Fruit fly (Drosophila melanogaster) whole organism, adult: ENCODE results near the gene Vha16-2.

ENCODE experiments used
- CG11617 ChIP-seq: fragments of 200-800 bp; sonication (Bioruptor generic); optimal IDR thresholded peaks from 2 replicates; lab custom pipeline; 2017; ENCODE audit warnings: mild to moderate bottlenecking, missing biosample characterization, missing genetic modification reagents, missing genetic modification characterization
- CG12768 ChIP-seq: fragments of 200-800 bp; sonication (Bioruptor generic); optimal IDR thresholded peaks from 2 replicates; lab custom pipeline; 2017; ENCODE audit warnings: missing biosample characterization, missing genetic modification characterization, mild to moderate bottlenecking, moderate library complexity, missing genetic modification reagents
- CG14711 ChIP-seq: fragments of 200-800 bp; sonication (Bioruptor generic); optimal IDR thresholded peaks from 2 replicates; lab custom pipeline; 2018; ENCODE audit warnings: missing biosample characterization, mild to moderate bottlenecking, missing genetic modification characterization, moderate library complexity
- CG1620 ChIP-seq: fragments of 200-800 bp; sonication (Bioruptor generic); optimal IDR thresholded peaks from 2 replicates; lab custom pipeline; 2016; ENCODE audit warnings: missing biosample characterization, missing genetic modification characterization
- CG33017 ChIP-seq: fragments of 200-800 bp; sonication (Bioruptor generic); optimal IDR thresholded peaks from 2 replicates; lab custom pipeline; 2018; ENCODE audit warnings: missing biosample characterization, mild to moderate bottlenecking, missing genetic modification characterization, moderate library complexity
- CG5204 ChIP-seq: fragments of 200-800 bp; sonication (Bioruptor generic); optimal IDR thresholded peaks from 2 replicates; lab custom pipeline; 2016; ENCODE audit warnings: missing biosample characterization, missing genetic modification characterization
- CG7045 ChIP-seq: fragments of 200-800 bp; sonication (Bioruptor generic); optimal IDR thresholded peaks from 2 replicates; lab custom pipeline; 2017; ENCODE audit warnings: missing biosample characterization, mild to moderate bottlenecking, missing genetic modification characterization
- CG7101 ChIP-seq: fragments of 200-800 bp; sonication (Bioruptor generic); optimal IDR thresholded peaks from 2 replicates; lab custom pipeline; 2018; ENCODE audit warnings: missing biosample characterization, mild to moderate bottlenecking, missing genetic modification characterization, moderate library complexity
- Clk ChIP-seq: fragments of 200-800 bp; sonication (Bioruptor generic); optimal IDR thresholded peaks from 2 replicates; lab custom pipeline; 2017; ENCODE audit warnings: missing biosample characterization, missing genetic modification characterization
- Crg-1 ChIP-seq: fragments of 200-800 bp; sonication (Bioruptor generic); optimal IDR thresholded peaks from 2 replicates; lab custom pipeline; 2016; ENCODE audit warnings: missing biosample characterization, missing genetic modification characterization
- Hr96 ChIP-seq: fragments of 200-800 bp; sonication (Bioruptor generic); optimal IDR thresholded peaks from 2 replicates; lab custom pipeline; 2016; ENCODE audit warnings: missing biosample characterization, missing genetic modification characterization
- Mnt ChIP-seq: fragments of 200-800 bp; sonication (Bioruptor generic); optimal IDR thresholded peaks from 2 replicates; lab custom pipeline; 2016; ENCODE audit warnings: missing biosample characterization, mild to moderate bottlenecking, missing genetic modification characterization
- bab1 ChIP-seq: fragments of 200-800 bp; sonication (Bioruptor generic); optimal IDR thresholded peaks from 3 replicates; lab custom pipeline; 2019; ENCODE audit warnings: missing biosample characterization, mild to moderate bottlenecking, missing genetic modification characterization, moderate library complexity
- cic ChIP-seq: fragments of 200-800 bp; sonication (Bioruptor generic); optimal IDR thresholded peaks from 2 replicates; lab custom pipeline; 2017; ENCODE audit warnings: missing biosample characterization, mild to moderate bottlenecking, missing genetic modification characterization, moderate library complexity
- cnc ChIP-seq, 2 experiments: fragments of >200 bp; optimal IDR thresholded peaks; 2 replicates each; lab custom pipeline; 2017
- kay ChIP-seq: fragments of 200-800 bp; sonication (Bioruptor generic); peaks from one replicate; lab custom pipeline; 2016; ENCODE audit warnings: missing biosample characterization, missing genetic modification characterization, borderline replicate concordance
- ovo ChIP-seq: fragments of 200-800 bp; sonication (Bioruptor generic); optimal IDR thresholded peaks from 2 replicates; lab custom pipeline; 2016; ENCODE audit warnings: missing biosample characterization, missing genetic modification characterization
- pad ChIP-seq: fragments of 200-800 bp; sonication (Bioruptor generic); optimal IDR thresholded peaks from 3 replicates; lab custom pipeline; 2017; ENCODE audit warnings: missing biosample characterization, missing genetic modification characterization, mild to moderate bottlenecking, moderate library complexity, missing genetic modification reagents
- tj ChIP-seq: fragments of 200-800 bp; sonication (Bioruptor generic); optimal IDR thresholded peaks from 3 replicates; lab custom pipeline; 2017; ENCODE audit warnings: missing biosample characterization, mild to moderate bottlenecking, missing genetic modification characterization, moderate library complexity
- toe ChIP-seq: fragments of 200-800 bp; sonication (Bioruptor generic); optimal IDR thresholded peaks from 2 replicates; lab custom pipeline; 2016; ENCODE audit warnings: missing biosample characterization, missing genetic modification characterization

Gene Vha16-2

dm6 chr3L:11480304-11480703 is 5.5 kb downstream of the Vha16-2 start:
- no peak for TF ChIP-seq CG1620 (GFP tag; lab: Kevin White, UChicago)
- TF ChIP-seq CG12768 (GFP tag; lab: Kevin White, UChicago) = no peak
- no peak for TF ChIP-seq kay (GFP tag; lab: Kevin White, UChicago)
- no peak for TF ChIP-seq bab1 (GFP tag; lab: Kevin White, UChicago)
- no peak for TF ChIP-seq tj
- no peak for TF ChIP-seq CG33017 (tag; lab: Kevin White, UChicago)
- no peak for TF ChIP-seq CG11617 (GFP tag; lab: Kevin White, UChicago)
- no peak for TF ChIP-seq CG5204
- TF ChIP-seq pad (GFP tag; lab: Kevin White, UChicago) = no peak
- no peak for TF ChIP-seq cic
- TF ChIP-seq ovo (GFP tag; lab: Kevin White, UChicago) = no peak
- TF ChIP-seq toe (GFP tag; lab: Kevin White, UChicago) = no peak
- TF ChIP-seq cnc (optimal IDR thresholded peaks at IDR 0.05; lab: Kevin White, UChicago) = no peak
- TF ChIP-seq CG7045 (GFP tag; lab: Kevin White, UChicago) = no peak
- no peak for TF ChIP-seq CG14711 (tag; lab: Kevin White, UChicago)
- TF ChIP-seq Crg-1 = no peak
- no peak for TF ChIP-seq Clk
- no peak for TF ChIP-seq Hr96 (GFP tag; lab: Kevin White, UChicago)

- TF ChIP-seq pad (GFP tag; lab: Kevin White, UChicago) (no peak), CG1620 (GFP tag; lab: Kevin White, UChicago) (no peak), bab1 (GFP tag; lab: Kevin White, UChicago) (no peak), tj (no peak), Clk (no peak), cnc (optimal IDR thresholded peaks at IDR 0.05; lab: Kevin White, UChicago) (no peak), ovo (GFP tag; lab: Kevin White, UChicago) (no peak), kay (GFP tag; lab: Kevin White, UChicago) (no peak), Hr96 (GFP tag; lab: Kevin White, UChicago) (no peak), CG7101 (tag; lab: Kevin White, UChicago) (no peak), CG11617 (GFP tag; lab: Kevin White, UChicago) (no peak), cic (no peak), CG7045 (GFP tag; lab: Kevin White, UChicago) (no peak), CG14711 (tag; lab: Kevin White, UChicago) (no peak), CG5204 (no peak), CG33017 (tag; lab: Kevin White, UChicago) (no peak)
These were observed 8.4 kb downstream of the Vha16-2 start for dm6 chr3L:11483135-11483534.

dm6 chr3L:11484483-11484882 is 9.7 kb downstream of the Vha16-2 start:
- TF ChIP-seq bab1 (GFP tag; lab: Kevin White, UChicago) (no peak), kay (GFP tag; lab: Kevin White, UChicago) (no peak), tj (no peak)

- TF ChIP-seq kay (GFP tag; lab: Kevin White, UChicago) (peak; percentile 16), ovo (GFP tag; lab: Kevin White, UChicago) (no peak)
These were observed 11.3 kb downstream of the Vha16-2 start for dm6 chr3L:11485956-11486609.

dm6 chr3L:11487327-11487973 is 12.7 kb downstream of the Vha16-2 start, which contains the start of gene chrb:
Gene chrb (plus strand): TSS chr3L:11487550.
- TF ChIP-seq CG33017 (tag; lab: Kevin White, UChicago) (peak; percentile 42), Crg-1 (peak; percentile 4), bab1 (GFP tag; lab: Kevin White, UChicago) (peak; percentile 74), CG14711 (tag; lab: Kevin White, UChicago) (peak; percentile 31), cnc (optimal IDR thresholded peaks at IDR 0.05; lab: Kevin White, UChicago) (no peak), toe (GFP tag; lab: Kevin White, UChicago) (no peak), Mnt (GFP tag; lab: Kevin White, UChicago) (peak; percentile 59), CG7045 (GFP tag; lab: Kevin White, UChicago) (no peak), pad (GFP tag; lab: Kevin White, UChicago) (peak; percentile 74), CG11617 (GFP tag; lab: Kevin White, UChicago) (peak; percentile 56), CG7101 (tag; lab: Kevin White, UChicago) (peak; percentile 50), Clk (no peak), cic (peak; percentile 60), kay (GFP tag; lab: Kevin White, UChicago) (no peak), ovo (GFP tag; lab: Kevin White, UChicago) (peak; percentile 32), Hr96 (GFP tag; lab: Kevin White, UChicago) (no peak), CG1620 (GFP tag; lab: Kevin White, UChicago) (peak; percentile 18), CG12768 (GFP tag; lab: Kevin White, UChicago) (peak; percentile 27), tj (peak; percentile 83), CG5204 (no peak)

dm6 chr3L:11488264-11488663 is 13.5 kb downstream of the Vha16-2 start:
- TF ChIP-seq CG11617 (GFP tag; lab: Kevin White, UChicago) (no peak), Crg-1 (no peak), ovo (GFP tag; lab: Kevin White, UChicago) (no peak), cic (no peak), CG14711 (tag; lab: Kevin White, UChicago) (no peak), toe (GFP tag; lab: Kevin White, UChicago) (no peak), Hr96 (GFP tag; lab: Kevin White, UChicago) (no peak), kay (GFP tag; lab: Kevin White, UChicago) (no peak), CG12768 (GFP tag; lab: Kevin White, UChicago) (no peak), Clk (no peak), CG5204 (no peak), cnc (optimal IDR thresholded peaks at IDR 0.05; lab: Kevin White, UChicago) (no peak), Mnt (GFP tag; lab: Kevin White, UChicago) (no peak)
